Fruit fly (Drosophila melanogaster) whole organism, embryonic: ENCODE results near the gene CG5938.

Experiments used
- Abd-B ChIP-seq: fragments of 200-800 bp; sonication (Bioruptor generic); optimal IDR thresholded peaks from 2 replicates; lab custom pipeline; 2018; ENCODE audit warnings: missing biosample characterization, mild to moderate bottlenecking, missing genetic modification characterization, moderate library complexity
- B-H2 ChIP-seq: fragments of 200-800 bp; sonication (Bioruptor generic); optimal IDR thresholded peaks from 2 replicates; lab custom pipeline; 2018; ENCODE audit warnings: missing biosample characterization, mild to moderate bottlenecking, missing genetic modification characterization
- CG10209 ChIP-seq: fragments of 200-800 bp; sonication (Bioruptor generic); optimal IDR thresholded peaks from 3 replicates; lab custom pipeline; 2017; ENCODE audit warnings: missing biosample characterization, mild to moderate bottlenecking, missing genetic modification characterization, missing genetic modification reagents
- CG10431 ChIP-seq: fragments of 200-800 bp; sonication (Bioruptor generic); optimal IDR thresholded peaks from 3 replicates; lab custom pipeline; 2018; ENCODE audit warnings: missing biosample characterization, mild to moderate bottlenecking, missing genetic modification characterization
- CG11696 ChIP-seq: fragments of 200-800 bp; sonication (Bioruptor generic); IDR thresholded peaks from 2 replicates; pipeline ENCODE4 v1.3.6; 2022; ENCODE audit warnings: missing biosample characterization, missing genetic modification characterization
- CG12104 ChIP-seq: fragments of 200-800 bp; sonication (Bioruptor generic); optimal IDR thresholded peaks from 3 replicates; lab custom pipeline; 2016; ENCODE audit warnings: missing biosample characterization, missing genetic modification characterization
- CG12219 ChIP-seq: fragments of 200-800 bp; sonication (Bioruptor generic); optimal IDR thresholded peaks from 3 replicates; lab custom pipeline; 2018; ENCODE audit warnings: missing biosample characterization, mild to moderate bottlenecking, missing genetic modification characterization
- CG15479 ChIP-seq: fragments of 200-800 bp; sonication (Bioruptor generic); optimal IDR thresholded peaks from 3 replicates; lab custom pipeline; 2019; ENCODE audit warnings: missing biosample characterization, mild to moderate bottlenecking, missing genetic modification characterization, moderate library complexity
- CG33557 ChIP-seq: fragments of 200-800 bp; sonication (Bioruptor generic); optimal IDR thresholded peaks from 2 replicates; lab custom pipeline; 2019; ENCODE audit warnings: missing biosample characterization, mild to moderate bottlenecking, missing genetic modification characterization, moderate library complexity
- CG42726 ChIP-seq: fragments of 200-800 bp; sonication (Bioruptor generic); IDR thresholded peaks from 2 replicates; pipeline ENCODE4 v1.3.6; 2022; ENCODE audit warnings: missing biosample characterization, missing genetic modification characterization; ENCODE audit not compliant: partially characterized antibody
- CG4360 ChIP-seq: fragments of 200-800 bp; sonication (Bioruptor generic); IDR thresholded peaks from 2 replicates; pipeline ENCODE4 v1.3.6; 2022; ENCODE audit warnings: missing biosample characterization, missing genetic modification characterization
- CG4617 ChIP-seq: fragments of 200-800 bp; sonication (Bioruptor generic); optimal IDR thresholded peaks from 3 replicates; lab custom pipeline; 2016; ENCODE audit warnings: missing biosample characterization, missing genetic modification characterization, borderline replicate concordance
- CG6683 ChIP-seq: fragments of 200-800 bp; sonication (Bioruptor generic); optimal IDR thresholded peaks from 2 replicates; lab custom pipeline; 2017; ENCODE audit warnings: missing biosample characterization, mild to moderate bottlenecking, missing genetic modification characterization, missing genetic modification reagents
- CG8281 ChIP-seq: fragments of 200-800 bp; sonication (Bioruptor generic); optimal IDR thresholded peaks from 2 replicates; lab custom pipeline; 2018; ENCODE audit warnings: missing biosample characterization, mild to moderate bottlenecking, missing genetic modification characterization, moderate library complexity
- CG8924 ChIP-seq: fragments of 200-800 bp; optimal IDR thresholded peaks from 3 replicates; lab custom pipeline; 2019; ENCODE audit warnings: missing biosample characterization, mild to moderate bottlenecking, missing genetic modification characterization, moderate library complexity
- CG9215 ChIP-seq: fragments of 200-800 bp; sonication (Bioruptor generic); IDR thresholded peaks from 2 replicates; pipeline ENCODE4 v1.3.6; 2022; ENCODE audit warnings: missing biosample characterization, missing genetic modification characterization
- CG9609 ChIP-seq: fragments of 200-800 bp; sonication (Bioruptor generic); optimal IDR thresholded peaks from 3 replicates; lab custom pipeline; 2016; ENCODE audit warnings: missing biosample characterization, missing genetic modification characterization
- CG9727 ChIP-seq: fragments of 200-800 bp; sonication (Bioruptor generic); optimal IDR thresholded peaks from 3 replicates; lab custom pipeline; 2017; ENCODE audit warnings: missing biosample characterization, mild to moderate bottlenecking, missing genetic modification characterization
- Dip2 ChIP-seq: fragments of 200-800 bp; sonication (Bioruptor generic); IDR thresholded peaks from 2 replicates; pipeline ENCODE4 v1.3.6; 2022; ENCODE audit warnings: missing biosample characterization, missing genetic modification characterization
- Dip3 ChIP-seq: fragments of 200-800 bp; sonication (Bioruptor generic); optimal IDR thresholded peaks from 3 replicates; lab custom pipeline; 2016; ENCODE audit warnings: missing biosample characterization, missing genetic modification characterization
- Doc3 ChIP-seq: fragments of 200-800 bp; sonication (Bioruptor generic); IDR thresholded peaks from 3 replicates; pipeline ENCODE4 v1.3.6; 2022; ENCODE audit warnings: missing biosample characterization, missing genetic modification characterization; ENCODE audit not compliant: partially characterized antibody
- Drgx ChIP-seq: fragments of 200-800 bp; sonication (Bioruptor generic); IDR thresholded peaks from 2 replicates; pipeline ENCODE4 v1.3.6; 2022; ENCODE audit warnings: missing biosample characterization, missing genetic modification characterization
- Eip74EF ChIP-seq, 2 experiments: fragments of 200-800 bp in 1 of 2; fragments of >200 bp in 1 of 2; sonication (Bioruptor generic) in 1 of 2; optimal IDR thresholded peaks; 2 replicates each; lab custom pipeline; 2017 to 2019; ENCODE audit warnings: missing biosample characterization in 2 of 2, missing genetic modification characterization in 2 of 2, mild to moderate bottlenecking in 1 of 2, moderate library complexity in 1 of 2
- Lpt ChIP-seq: fragments of >200 bp; optimal IDR thresholded peaks from 2 replicates; lab custom pipeline; 2018; ENCODE audit warnings: missing biosample characterization, missing genetic modification characterization
- MBD-R2 ChIP-seq: fragments of 200-800 bp; sonication (Bioruptor generic); IDR thresholded peaks from 2 replicates; pipeline ENCODE4 v1.3.6; 2022; ENCODE audit warnings: missing biosample characterization, missing genetic modification characterization
- Sox100B ChIP-seq: fragments of 200-800 bp; sonication (Bioruptor generic); optimal IDR thresholded peaks from 3 replicates; lab custom pipeline; 2018; ENCODE audit warnings: missing biosample characterization, mild to moderate bottlenecking, missing genetic modification characterization
- Spps ChIP-seq: fragments of 200-800 bp; sonication (Bioruptor generic); optimal IDR thresholded peaks from 2 replicates; lab custom pipeline; 2018; ENCODE audit warnings: missing biosample characterization, mild to moderate bottlenecking, missing genetic modification characterization
- ase ChIP-seq: fragments of 200-800 bp; sonication (Bioruptor generic); IDR thresholded peaks from 3 replicates; pipeline ENCODE4 v1.3.6; 2022; ENCODE audit warnings: missing biosample characterization, missing genetic modification characterization
- corto ChIP-seq: fragments of 200-800 bp; sonication (Bioruptor generic); optimal IDR thresholded peaks from 2 replicates; lab custom pipeline; 2016; ENCODE audit warnings: missing biosample characterization, mild to moderate bottlenecking, missing genetic modification characterization, moderate library complexity
- croc ChIP-seq: fragments of 200-800 bp; sonication (Bioruptor generic); conservative IDR thresholded peaks from 3 replicates; pipeline ENCODE4 v1.3.6; 2022; ENCODE audit warnings: missing biosample characterization, missing genetic modification characterization
- disco-r ChIP-seq: fragments of 200-800 bp; sonication (Bioruptor generic); optimal IDR thresholded peaks from 2 replicates; lab custom pipeline; 2016; ENCODE audit warnings: missing biosample characterization, missing genetic modification characterization
- dpn ChIP-seq, 2 experiments: fragments of 200-800 bp; sonication (Bioruptor generic); optimal IDR thresholded peaks; 3 replicates each; lab custom pipeline; 2016; ENCODE audit warnings: missing biosample characterization in 2 of 2, missing genetic modification characterization in 2 of 2
- gce ChIP-seq: fragments of 200-800 bp; sonication (Bioruptor generic); IDR thresholded peaks from 3 replicates; pipeline ENCODE4 v1.3.6; 2022; ENCODE audit warnings: missing biosample characterization, missing genetic modification characterization
- jing ChIP-seq: fragments of 200-800 bp; sonication (Bioruptor generic); optimal IDR thresholded peaks from 2 replicates; lab custom pipeline; 2018; ENCODE audit warnings: missing biosample characterization, mild to moderate bottlenecking, missing genetic modification characterization
- kay ChIP-seq: fragments of 200-800 bp; sonication (Bioruptor generic); optimal IDR thresholded peaks from 2 replicates; lab custom pipeline; 2016; ENCODE audit warnings: missing biosample characterization, missing genetic modification characterization
- lab ChIP-seq: fragments of 200-800 bp; sonication (Bioruptor generic); optimal IDR thresholded peaks from 3 replicates; lab custom pipeline; 2017; ENCODE audit warnings: missing biosample characterization, missing genetic modification characterization, mild to moderate bottlenecking, moderate library complexity, missing genetic modification reagents
- lmd ChIP-seq: fragments of 200-800 bp; sonication (Bioruptor generic); IDR thresholded peaks from 2 replicates; pipeline ENCODE4 v1.3.6; 2022; ENCODE audit warnings: missing biosample characterization, missing genetic modification characterization
- lola ChIP-seq, 3 experiments: fragments of >200 bp in 2 of 3; fragments of 200-800 bp in 1 of 3; sonication (Bioruptor generic) in 1 of 3; optimal IDR thresholded peaks; 2 replicates each; lab custom pipeline; 2017 to 2019; ENCODE audit warnings: missing biosample characterization in 3 of 3, missing genetic modification characterization in 3 of 3, mild to moderate bottlenecking in 1 of 3, moderate library complexity in 1 of 3
- lov ChIP-seq, 2 experiments: fragments of 200-800 bp in 1 of 2; fragments of >200 bp in 1 of 2; sonication (Bioruptor generic) in 1 of 2; IDR thresholded peaks in 1 of 2; optimal IDR thresholded peaks in 1 of 2; 2 replicates in 1 of 2; 3 replicates in 1 of 2; pipeline versions ENCODE4 v1.3.6 to Lab custom; 2017 to 2022; ENCODE audit warnings: missing biosample characterization in 1 of 2, missing genetic modification characterization in 1 of 2
- pan ChIP-seq, 4 experiments: fragments of >200 bp in 3 of 4; fragments of 200-800 bp in 1 of 4; sonication (Bioruptor generic) in 1 of 4; optimal IDR thresholded peaks in 3 of 4; IDR thresholded peaks in 1 of 4; 2 replicates each; pipeline versions ENCODE4 v1.3.6 to Lab custom; 2017 to 2022; ENCODE audit warnings: missing biosample characterization in 2 of 4, missing genetic modification characterization in 2 of 4, mixed read lengths in 1 of 4
- pfk ChIP-seq: fragments of 200-800 bp; sonication (Bioruptor generic); optimal IDR thresholded peaks from 2 replicates; lab custom pipeline; 2018; ENCODE audit warnings: missing biosample characterization, mild to moderate bottlenecking, missing genetic modification characterization, moderate library complexity
- row ChIP-seq: fragments of 200-800 bp; sonication (Bioruptor generic); IDR thresholded peaks from 3 replicates; pipeline ENCODE4 v1.3.6; 2022; ENCODE audit warnings: missing biosample characterization, missing genetic modification characterization
- scrt ChIP-seq: fragments of 200-800 bp; sonication (Bioruptor generic); optimal IDR thresholded peaks from 2 replicates; lab custom pipeline; 2018; ENCODE audit warnings: missing biosample characterization, mild to moderate bottlenecking, missing genetic modification characterization, moderate library complexity
- stc ChIP-seq: fragments of 200-800 bp; sonication (Bioruptor generic); IDR thresholded peaks from 2 replicates; pipeline ENCODE4 v1.3.6; 2022; ENCODE audit warnings: missing biosample characterization, missing genetic modification characterization
- tap ChIP-seq: fragments of 200-800 bp; optimal IDR thresholded peaks from 3 replicates; lab custom pipeline; 2019; ENCODE audit warnings: missing biosample characterization, mild to moderate bottlenecking, missing genetic modification characterization, moderate library complexity
- twi ChIP-seq: fragments of 200-800 bp; optimal IDR thresholded peaks from 2 replicates; lab custom pipeline; 2019; ENCODE audit warnings: missing biosample characterization, mild to moderate bottlenecking, missing genetic modification characterization, moderate library complexity
- vfl ChIP-seq: fragments of 200-800 bp; sonication (Bioruptor generic); optimal IDR thresholded peaks from 2 replicates; lab custom pipeline; 2016; ENCODE audit warnings: missing biosample characterization, missing genetic modification characterization
- wdn ChIP-seq: fragments of 200-800 bp; sonication (Bioruptor generic); IDR thresholded peaks from 2 replicates; pipeline ENCODE4 v1.3.6; 2022; ENCODE audit warnings: missing biosample characterization, missing genetic modification characterization
- zf30C ChIP-seq: fragments of 200-800 bp; sonication (Bioruptor generic); optimal IDR thresholded peaks from 3 replicates; lab custom pipeline; 2018; ENCODE audit warnings: missing biosample characterization, mild to moderate bottlenecking, missing genetic modification characterization

Gene CG5938

DNA sequence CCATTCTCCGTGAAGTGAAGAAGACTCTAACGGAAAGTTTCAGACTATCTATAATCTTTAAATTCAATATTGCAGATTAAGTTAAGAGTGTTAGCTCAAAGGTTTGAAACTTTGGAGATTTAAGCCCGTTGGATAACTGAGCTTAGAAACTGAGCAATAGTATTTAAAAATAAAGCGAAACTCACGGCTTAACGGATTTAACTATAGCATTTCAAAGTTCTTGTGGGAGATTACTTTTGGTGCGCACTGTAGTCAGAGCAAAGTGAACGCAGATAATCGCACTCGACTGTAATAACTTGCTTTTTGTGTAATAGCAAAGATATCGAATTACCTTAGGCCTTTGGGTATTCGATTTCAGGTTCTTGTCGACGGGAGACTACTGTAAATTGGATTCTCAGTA is 7.7 kb downstream of the CG5938 start, which contains the start of gene mrt (continued):
- TF ChIP-seq jing (no peak), Dip2 (no peak), lab (GFP tag; lab: Kevin White, UChicago) (peak; percentile 68), Drgx (peak; percentile 56; the same call in 1 of the 2 replicates), B-H2 (GFP tag; lab: Kevin White, UChicago) (no peak), MBD-R2 (GFP tag; lab: Robert Waterston, UW) (peak; percentile 28; the same call in 1 of the 2 replicates), CG15479 (GFP tag; lab: Kevin White, UChicago) (no peak), Sox100B (GFP tag; lab: Kevin White, UChicago) (no peak), CG12104 (GFP tag; lab: Kevin White, UChicago) (peak; percentile 36), croc (no peak), ase (no peak), CG8924 (tag; lab: Kevin White, UChicago) (peak; percentile 52), twi (tag; lab: Kevin White, UChicago) (no peak), dpn (GFP tag; optimal IDR thresholded peaks at IDR 0.05; lab: Kevin White, UChicago) (peak; percentile 48 to 49), lov (optimal IDR thresholded peaks at IDR 0.05; lab: Kevin White, UChicago) (no peak), lov (GFP tag; IDR thresholded peaks at IDR 0.05; lab: Robert Waterston, UW) (no peak), stc (GFP tag; lab: Robert Waterston, UW) (no peak), CG12219 (GFP tag; lab: Kevin White, UChicago) (no peak), Lpt (GFP tag; lab: Kevin White, UChicago) (no peak), Doc3 (GFP tag; lab: Robert Waterston, UW) (no peak), vfl (GFP tag; lab: Kevin White, UChicago) (peak; percentile 24), CG9215 (peak; percentile 40; the same call in 1 of the 2 replicates), CG6683 (GFP tag; lab: Kevin White, UChicago) (no peak), CG9609 (GFP tag; lab: Kevin White, UChicago) (peak; percentile 54), CG10431 (no peak), Spps (tag; lab: Kevin White, UChicago) (no peak), lmd (GFP tag; lab: Robert Waterston, UW) (peak; percentile 69), kay (GFP tag; lab: Kevin White, UChicago) (no peak), CG4617 (GFP tag; lab: Kevin White, UChicago) (peak; percentile 12), CG8281 (peak; percentile 10), Eip74EF (GFP tag; optimal IDR thresholded peaks at IDR 0.05; lab: Kevin White, UChicago) (peak in 1 of 2 experiments; percentile 11), zf30C (GFP tag; lab: Kevin White, UChicago) (no peak), CG11696 (GFP tag; lab: Robert Waterston, UW) (no peak), CG33557 (no peak), disco-r (GFP tag; lab: Kevin White, UChicago) (peak; percentile 48), CG10209 (GFP tag; lab: Kevin White, UChicago) (peak; percentile 18), CG9727 (GFP tag; lab: Kevin White, UChicago) (peak; percentile 52), wdn (GFP tag; lab: Robert Waterston, UW) (0 out of 2 replicates have a peak, but pooled peaks have one; percentile 6), tap (tag; lab: Kevin White, UChicago) (no peak), corto (GFP tag; lab: Kevin White, UChicago) (no peak), lola (GFP tag; optimal IDR thresholded peaks at IDR 0.05; lab: Kevin White, UChicago) (peak in 1 of 3 experiments; percentile 23), pfk (GFP tag; lab: Kevin White, UChicago) (no peak), CG42726 (no peak), gce (GFP tag; lab: Robert Waterston, UW) (peak; percentile 29; the same call in 1 of the 3 replicates), CG4360 (no peak), pan (optimal IDR thresholded peaks at IDR 0.05; lab: Kevin White, UChicago) (no peak), pan (GFP tag; optimal IDR thresholded peaks at IDR 0.05 in 1 of 2, IDR thresholded peaks at IDR 0.05 in 1 of 2) (peak in 1 of 2 experiments; percentile 28), scrt (GFP tag; lab: Kevin White, UChicago) (peak; percentile 42), Dip3 (GFP tag; lab: Kevin White, UChicago) (peak; percentile 77), row (GFP tag; lab: Robert Waterston, UW) (peak; percentile 88), Abd-B (GFP tag; lab: Kevin White, UChicago) (no peak)
